Worm (Caenorhabditis elegans): ENCODE results near the gene sao-1.

The sao-1 gene

DNA sequence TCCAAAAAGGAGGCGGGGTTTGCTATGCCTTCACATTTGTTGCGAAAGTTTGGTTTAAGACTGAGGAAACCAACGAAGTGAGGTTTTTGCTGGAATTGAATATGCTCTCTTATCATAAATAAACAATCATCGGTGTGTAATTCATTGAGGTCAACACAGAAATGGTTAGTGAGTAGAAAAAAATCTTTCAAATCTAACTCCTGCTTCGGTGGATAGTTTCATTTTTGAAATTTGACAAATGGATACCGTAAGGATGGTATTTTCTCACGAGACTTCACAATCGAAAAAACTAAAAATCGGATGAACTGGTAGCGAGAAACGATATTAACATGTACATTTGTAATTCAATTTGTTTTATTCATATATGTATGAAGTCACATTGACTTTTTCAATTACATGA lies 17.1 kb downstream of the sao-1 start, which contains the start of gene eol-1:
Gene eol-1 (minus strand): TSS at position 101 of the 400 bp plus-strand sequence.
- TF ChIP-seq unc-120 (tag; optimal IDR thresholded peaks at IDR 0.05; ENCODE audit: poor library complexity, severe bottlenecking) (no peak), elt-1 (tag; optimal IDR thresholded peaks at IDR 0.05; ENCODE audit: borderline replicate concordance, insufficient read depth) (no peak), ceh-83 (GFP tag; optimal IDR thresholded peaks at IDR 0.05) (no peak), mab-5 (tag; optimal IDR thresholded peaks at IDR 0.05) (no peak), mls-2 (tag; optimal IDR thresholded peaks at IDR 0.05) (no peak), sem-2 (GFP tag; optimal IDR thresholded peaks at IDR 0.05) (no peak), lin-32 (GFP tag; optimal IDR thresholded peaks at IDR 0.05) (no peak), mep-1 (tag; optimal IDR thresholded peaks at IDR 0.05) (no peak), hlh-1 (tag; optimal IDR thresholded peaks at IDR 0.05) (no peak), lin-13 (tag; optimal IDR thresholded peaks at IDR 0.05) (no peak)

DNA sequence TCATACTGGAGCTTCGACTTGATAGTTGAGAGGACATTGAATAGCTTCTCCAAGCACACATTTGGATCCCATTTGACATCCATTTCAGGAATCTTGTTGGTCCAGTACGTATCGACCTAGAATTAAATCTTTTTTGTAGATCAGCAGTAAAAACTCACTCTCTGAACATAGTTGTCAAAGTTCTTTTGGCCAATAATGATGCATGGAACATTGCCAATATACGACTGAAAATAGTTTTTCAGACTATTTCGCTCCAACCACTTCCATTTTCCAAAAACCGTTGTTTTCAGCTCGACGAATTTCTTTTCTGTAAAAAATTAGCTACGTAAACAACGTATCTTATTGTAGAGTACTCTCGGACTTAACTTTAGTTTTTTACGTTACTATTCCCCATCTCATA lies 18.0 kb downstream of the sao-1 start:
- TF ChIP-seq zip-8 (tag; optimal IDR thresholded peaks at IDR 0.05), result no peak
- no peak for TF ChIP-seq mab-5 (tag; optimal IDR thresholded peaks at IDR 0.05)
- no peak for TF ChIP-seq snpc-4 (tag; optimal IDR thresholded peaks at IDR 0.05)
- TF ChIP-seq nhr-76 (tag; optimal IDR thresholded peaks at IDR 0.05), result no peak
- TF ChIP-seq ham-2 (GFP tag; optimal IDR thresholded peaks at IDR 0.05), result no peak
- no peak for TF ChIP-seq sptf-1 (tag; optimal IDR thresholded peaks at IDR 0.05)
- no peak for TF ChIP-seq mls-2 (tag; optimal IDR thresholded peaks at IDR 0.05)
- TF ChIP-seq sem-2 (GFP tag; optimal IDR thresholded peaks at IDR 0.05), result no peak
- TF ChIP-seq flh-1 (GFP tag; optimal IDR thresholded peaks at IDR 0.05), result no peak
- TF ChIP-seq drap-1 (GFP tag; optimal IDR thresholded peaks at IDR 0.05), result no peak
- no peak for TF ChIP-seq ces-1 (GFP tag; optimal IDR thresholded peaks at IDR 0.05)
- no peak for TF ChIP-seq nhr-28 (tag; optimal IDR thresholded peaks at IDR 0.05)
- TF ChIP-seq lin-13 (tag; optimal IDR thresholded peaks at IDR 0.05), result no peak

DNA sequence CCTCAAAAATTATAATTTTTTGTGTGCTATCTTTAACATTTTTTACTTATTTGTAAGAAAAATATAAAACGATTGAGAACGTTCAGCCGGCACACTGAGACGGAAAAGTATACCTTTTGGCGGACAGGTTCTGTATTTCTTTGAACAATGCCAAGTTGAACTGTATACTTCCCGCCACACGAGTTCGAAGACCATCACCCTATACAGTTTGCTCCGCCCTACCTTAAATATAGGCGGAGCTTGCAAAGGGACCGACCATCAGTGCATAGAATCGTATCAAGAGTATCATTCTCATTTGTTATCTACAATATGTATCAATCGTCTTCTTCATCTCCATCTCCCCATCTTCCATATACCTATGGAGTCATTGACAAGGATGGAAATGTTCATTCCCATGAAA lies 21.1 kb downstream of the sao-1 start, which contains the start of gene end-1:
Gene end-1 (plus strand): TSS at position 301 of the 400 bp plus-strand sequence.
- TF ChIP-seq mep-1 (tag; optimal IDR thresholded peaks at IDR 0.05) (no peak), mls-2 (tag; optimal IDR thresholded peaks at IDR 0.05) (no peak), nhr-2 (tag; optimal IDR thresholded peaks at IDR 0.05) (no peak), drap-1 (GFP tag; optimal IDR thresholded peaks at IDR 0.05) (no peak), M03D4.4 (tag; optimal IDR thresholded peaks at IDR 0.05) (no peak)

DNA sequence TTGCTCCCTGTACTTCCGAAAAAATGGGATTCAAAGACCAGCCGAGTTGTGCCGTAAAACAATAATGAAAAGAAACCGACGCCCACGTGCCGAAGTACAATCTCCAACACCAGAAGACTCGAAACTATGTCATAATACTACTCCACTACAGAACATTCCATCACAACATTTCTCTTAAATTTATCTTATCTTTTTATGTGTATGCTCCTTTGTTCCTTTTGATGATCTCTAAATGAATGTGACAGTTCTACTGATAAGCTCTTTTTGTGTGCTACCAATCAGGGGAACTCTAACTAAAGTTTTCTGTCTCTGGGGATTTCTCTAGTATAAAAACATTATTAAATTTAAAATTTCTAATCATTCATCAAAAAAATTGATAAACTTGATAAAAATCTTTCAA lies 23.1 kb downstream of the sao-1 start:
- no peak for TF ChIP-seq ceh-43 (GFP tag; optimal IDR thresholded peaks at IDR 0.05)
- TF ChIP-seq nhr-12 (tag; optimal IDR thresholded peaks at IDR 0.05), result no peak
- no peak for TF ChIP-seq snpc-4 (tag; optimal IDR thresholded peaks at IDR 0.05)
- no peak for TF ChIP-seq nhr-237 (tag; optimal IDR thresholded peaks at IDR 0.05)
- TF ChIP-seq ces-1 (GFP tag; optimal IDR thresholded peaks at IDR 0.05), result no peak

DNA sequence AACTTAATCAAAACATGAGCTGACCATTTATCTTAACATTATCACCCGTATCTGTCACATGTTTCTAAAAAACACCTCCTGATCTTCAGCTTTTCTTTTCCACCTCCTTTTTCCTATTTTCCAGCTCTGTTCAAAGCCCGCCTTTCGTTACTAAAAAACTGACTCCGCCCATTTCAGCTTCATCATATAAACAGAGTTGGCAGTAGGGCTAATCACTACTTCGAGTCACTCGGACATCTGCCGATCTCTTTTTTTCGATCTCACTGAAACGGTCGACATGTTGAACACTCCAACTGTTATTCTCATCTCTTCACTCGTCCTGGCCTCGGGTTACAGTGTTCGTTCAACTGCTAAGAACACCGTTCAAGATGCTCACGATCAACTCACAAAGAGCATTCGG lies 28.8 kb downstream of the sao-1 start, which contains the start of gene droe-4:
Gene droe-4 (plus strand): TSS at position 172 of the 400 bp plus-strand sequence.
- TF ChIP-seq unc-39 (tag; optimal IDR thresholded peaks at IDR 0.05) (no peak), ceh-39 (tag; optimal IDR thresholded peaks at IDR 0.05) (no peak), lin-32 (GFP tag; optimal IDR thresholded peaks at IDR 0.05) (no peak), mep-1 (tag; optimal IDR thresholded peaks at IDR 0.05) (no peak), lin-13 (tag; optimal IDR thresholded peaks at IDR 0.05) (no peak), ces-1 (GFP tag; optimal IDR thresholded peaks at IDR 0.05) (no peak), unc-62 (GFP tag; optimal IDR thresholded peaks at IDR 0.05) (no peak), nhr-237 (tag; optimal IDR thresholded peaks at IDR 0.05) (no peak), ceh-43 (GFP tag; optimal IDR thresholded peaks at IDR 0.05) (no peak), elt-3 (tag; optimal IDR thresholded peaks at IDR 0.05) (no peak), blmp-1 (tag; optimal IDR thresholded peaks at IDR 0.05) (no peak), unc-120 (tag; optimal IDR thresholded peaks at IDR 0.05; ENCODE audit: poor library complexity, severe bottlenecking) (no peak), sptf-1 (tag; optimal IDR thresholded peaks at IDR 0.05) (no peak), mab-5 (tag; optimal IDR thresholded peaks at IDR 0.05) (no peak), nhr-12 (tag; optimal IDR thresholded peaks at IDR 0.05) (no peak), tbx-8 (GFP tag; optimal IDR thresholded peaks at IDR 0.05) (no peak), ham-2 (GFP tag; optimal IDR thresholded peaks at IDR 0.05) (no peak)

DNA sequence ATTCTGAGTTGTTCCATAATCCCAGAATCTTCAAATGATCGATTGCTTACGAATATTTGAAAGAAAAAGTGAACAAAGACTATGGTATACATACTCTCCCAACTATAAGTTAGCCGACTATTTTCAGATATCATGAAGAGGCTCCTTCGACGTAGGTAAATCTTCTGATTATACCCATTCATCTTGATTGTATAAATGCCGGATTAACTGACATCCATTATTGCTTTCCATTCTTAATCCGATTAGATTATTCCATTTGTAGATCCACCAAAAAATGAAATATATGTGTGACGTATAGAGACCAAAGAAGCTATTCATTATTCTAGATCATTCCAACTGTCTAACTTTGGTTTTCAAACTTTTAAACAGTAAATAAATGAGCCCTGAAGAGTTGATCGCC lies 29.8 kb downstream of the sao-1 start:
- TF ChIP-seq elt-1 (tag; optimal IDR thresholded peaks at IDR 0.05; ENCODE audit: borderline replicate concordance, insufficient read depth) (no peak), nhr-237 (tag; optimal IDR thresholded peaks at IDR 0.05) (no peak), mab-5 (tag; optimal IDR thresholded peaks at IDR 0.05) (no peak), nhr-76 (tag; optimal IDR thresholded peaks at IDR 0.05) (no peak), mep-1 (tag; optimal IDR thresholded peaks at IDR 0.05) (no peak)

Data from whole organism, mixed stage, embryonic.